Worm (Caenorhabditis elegans) whole organism, L4/young adult: Measurements from ENCODE around the gene mac-1.

ENCODE experiments used
- W03F9.2 ChIP-seq: fragments of 150-350 bp; optimal IDR thresholded peaks from 2 replicates; lab custom pipeline; 2014; ENCODE audit warnings: missing biosample characterization, missing genetic modification characterization
- dao-5 ChIP-seq: sonication (generic microtip); optimal IDR thresholded peaks from 2 replicates; lab custom pipeline; 2016; ENCODE audit warnings: missing genotype, missing genetic modification characterization, moderate library complexity, missing compliant biosample characterization
- him-1 ChIP-seq: sonication (generic microtip); optimal IDR thresholded peaks from 2 replicates; lab custom pipeline; 2016; ENCODE audit warnings: missing genotype, missing genetic modification reagents, missing genetic modification characterization, missing compliant biosample characterization

ce11 chrII:13297283-13297682 lies 23.4 kb downstream of the mac-1 start:
- TF ChIP-seq dao-5 (tag; lab: Kevin White, UChicago): no peak
- TF ChIP-seq W03F9.2 (tag; lab: Kevin White, UChicago): no peak
- no peak for TF ChIP-seq him-1 (tag; lab: Kevin White, UChicago)
